Worm (Caenorhabditis elegans): ENCODE results near the gene snx-13.

- TF ChIP-seq nhr-237 (tag; optimal IDR thresholded peaks at IDR 0.05) (no peak), snpc-4 (tag; optimal IDR thresholded peaks at IDR 0.05) (no peak), unc-39 (tag; optimal IDR thresholded peaks at IDR 0.05) (no peak), lin-39 (tag; optimal IDR thresholded peaks at IDR 0.05) (no peak), unc-62 (GFP tag; optimal IDR thresholded peaks at IDR 0.05) (no peak), elt-3 (tag; optimal IDR thresholded peaks at IDR 0.05) (no peak), ceh-82 (tag; optimal IDR thresholded peaks at IDR 0.05) (no peak)
Measured at ce11 chrIV:17093701-17094100, 6.5 kb upstream of the snx-13 start, which contains the start of gene Y116A8C.29.
